Worm (Caenorhabditis elegans) whole organism, L4 larva: ENCODE measurements around the gene gop-3.

Experiments used
- F44E2.7 ChIP-seq: fragments of 200-800 bp; sonication (Bioruptor generic); IDR thresholded peaks from 2 replicates; pipeline ENCODE4 v2.1.2; 2022; ENCODE audit warnings: missing genetic modification characterization, missing compliant biosample characterization
- R02D3.7 ChIP-seq: fragments of 150-350 bp; sonication (generic microtip); optimal IDR thresholded peaks from 3 replicates; lab custom pipeline; 2014; ENCODE audit warnings: missing biosample characterization, missing genetic modification characterization
- aly-2 ChIP-seq: sonication (generic microtip); optimal IDR thresholded peaks from 2 replicates; lab custom pipeline; 2018; ENCODE audit warnings: missing biosample characterization, missing genetic modification characterization
- ama-1 ChIP-seq: fragments of 150-350 bp; optimal IDR thresholded peaks from 2 replicates; lab custom pipeline; 2014; ENCODE audit warnings: inconsistent platforms, mixed read lengths
- egl-43 ChIP-seq: fragments of 200-800 bp; sonication (Bioruptor generic); IDR thresholded peaks from 2 replicates; pipeline ENCODE4 v1.3.6; 2022; ENCODE audit warnings: missing genetic modification reagents, missing genetic modification characterization, missing compliant biosample characterization
- lim-7 ChIP-seq: fragments of 200-800 bp; sonication (Bioruptor generic); IDR thresholded peaks from 2 replicates; pipeline ENCODE4 v1.3.6; 2022; ENCODE audit warnings: missing genetic modification characterization, missing compliant biosample characterization
- lin-13 ChIP-seq: fragments of 150-350 bp; optimal IDR thresholded peaks from 2 replicates; lab custom pipeline; 2014; ENCODE audit warnings: missing biosample characterization, missing genetic modification reagents, missing genetic modification characterization
- nhr-25 ChIP-seq: sonication (generic microtip); optimal IDR thresholded peaks from 2 replicates; lab custom pipeline; 2017; ENCODE audit warnings: missing genetic modification characterization, mild to moderate bottlenecking, missing compliant biosample characterization, antibody characterized with exemption, moderate library complexity, borderline replicate concordance; ENCODE audit not compliant: insufficient read depth
- nhr-28 ChIP-seq: fragments of 150-350 bp; optimal IDR thresholded peaks from 2 replicates; lab custom pipeline; 2014; ENCODE audit warnings: missing biosample characterization, missing genetic modification characterization
- nhr-76 ChIP-seq: fragments of 150-350 bp; optimal IDR thresholded peaks from 2 replicates; lab custom pipeline; 2014; ENCODE audit warnings: missing biosample characterization, missing genetic modification characterization
- snpc-4 ChIP-seq: fragments of 150-350 bp; optimal IDR thresholded peaks from 2 replicates; lab custom pipeline; 2014; ENCODE audit warnings: missing biosample characterization, missing genetic modification characterization
- unc-130 ChIP-seq: sonication (generic microtip); optimal IDR thresholded peaks from 2 replicates; lab custom pipeline; 2016; ENCODE audit warnings: missing genetic modification reagents, missing genetic modification characterization, missing compliant biosample characterization
- unc-62 ChIP-seq, 3 experiments: fragments of 150-350 bp in 1 of 3; sonication (generic microtip); optimal IDR thresholded peaks in 2 of 3; peaks in 1 of 3; 1 replicate in 1 of 3; 2 replicates in 2 of 3; lab custom pipeline; 2014 to 2017; ENCODE audit warnings: missing biosample characterization in 3 of 3, missing genetic modification characterization in 3 of 3, missing genetic modification reagents in 3 of 3, missing genotype in 1 of 3

DNA sequence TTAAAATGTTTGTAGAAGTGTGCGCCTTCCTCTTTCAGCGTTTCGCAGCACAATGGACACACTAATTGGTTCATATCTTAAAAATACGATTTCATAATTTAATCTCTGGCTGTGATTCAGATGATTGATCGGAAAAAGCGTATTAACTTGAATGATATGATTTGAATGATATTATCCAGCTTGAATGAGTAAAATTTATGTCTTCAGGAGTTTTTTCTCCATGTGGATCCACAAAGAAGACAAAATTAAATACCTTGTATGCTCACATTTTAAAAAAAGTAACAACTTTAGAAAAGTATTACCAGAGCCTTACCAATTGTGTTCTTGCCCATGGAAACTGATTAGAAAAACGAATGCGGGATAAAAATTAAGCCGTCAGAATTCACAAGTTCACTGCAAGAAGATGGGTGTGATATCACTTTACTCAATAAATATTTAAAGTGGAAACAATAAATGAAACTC, 12.9 kb downstream of the gop-3 start, which contains the start of gene ztf-8:
- no peak for TF ChIP-seq snpc-4 (tag; lab: Kevin White, UChicago)
- no peak for TF ChIP-seq F44E2.7 (GFP tag; lab: Robert Waterston, UW)
- TF ChIP-seq R02D3.7 (tag; lab: Kevin White, UChicago), result no peak
- no peak for TF ChIP-seq aly-2
- peak; percentile 9 for TF ChIP-seq ama-1 (lab: Kevin White, UChicago)
- TF ChIP-seq nhr-28 (tag; lab: Kevin White, UChicago), result no peak
- TF ChIP-seq unc-130 (GFP tag; lab: Kevin White, UChicago), result no peak
- no peak for TF ChIP-seq unc-62 (GFP tag; optimal IDR thresholded peaks at IDR 0.05 in 1 of 2; lab: Kevin White, UChicago)
- no peak for TF ChIP-seq unc-62 (tag; optimal IDR thresholded peaks at IDR 0.05; lab: Kevin White, UChicago)
- TF ChIP-seq nhr-25 (tag; lab: Kevin White, UChicago), result no peak
- TF ChIP-seq egl-43, result no peak
- TF ChIP-seq lim-7 (GFP tag; lab: Robert Waterston, UW), result no peak
- TF ChIP-seq lin-13 (GFP tag; lab: Kevin White, UChicago), result no peak
- TF ChIP-seq nhr-76, result no peak
